In the genomic region with DNA sequence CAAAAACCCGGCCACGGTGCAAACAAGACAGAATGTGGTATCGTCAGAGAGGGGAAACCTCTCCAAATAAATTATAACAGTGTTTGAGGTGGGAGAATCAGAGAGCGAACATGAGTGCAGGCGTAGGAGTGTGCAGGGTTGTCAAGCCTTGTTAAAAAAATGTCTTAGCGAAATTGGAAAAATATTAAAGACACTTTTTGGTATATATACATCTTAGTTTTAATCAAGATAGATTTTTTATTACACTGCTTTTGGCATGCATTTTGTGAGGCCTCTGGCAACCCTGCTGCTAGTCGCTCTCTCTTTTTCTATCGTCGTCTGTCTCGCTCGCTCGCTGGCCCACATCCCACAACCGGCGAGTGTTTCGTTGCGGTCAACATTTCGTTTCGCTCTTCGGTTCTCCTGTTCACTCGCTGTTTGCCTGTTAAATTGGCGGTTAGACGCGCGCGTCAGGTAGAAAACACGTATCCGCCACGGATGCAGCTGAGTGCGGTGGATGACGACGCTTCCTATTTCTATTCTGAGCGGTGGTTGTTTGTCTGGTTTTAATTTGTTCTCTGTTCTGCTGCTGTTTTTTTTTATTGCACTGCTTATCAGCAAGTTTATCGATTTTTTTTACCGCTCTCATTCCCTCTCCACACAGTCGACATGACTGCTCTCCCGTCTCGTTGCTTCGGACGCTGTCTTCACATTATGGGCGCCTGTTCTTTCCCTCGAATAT, we compare ENCODE assay signal across 1 fruit fly cellular context.
A peak's percentile ranks its signal among the peaks of the same experiment; 100 is the strongest.
TF ChIP-seq lines count a peak whose summit lies in the region.

No protein-coding gene starts in this region.

TF ChIP-seq in whole organism, embryonic, 481 proteins besides CTCF, POLR2A, EP300 and RAD21 (continued from another document):
- TF ChIP-seq sisA (GFP tag; IDR thresholded peaks at IDR 0.05; lab: Robert Waterston, UW) (peak; percentile 99), CG3407 (GFP tag; optimal IDR thresholded peaks at IDR 0.05; lab: Kevin White, UChicago) (peak; percentile 99), CG14441 (GFP tag; IDR thresholded peaks at IDR 0.05; lab: Robert Waterston, UW) (peak; percentile 100), cad (GFP tag; optimal IDR thresholded peaks at IDR 0.05; lab: Kevin White, UChicago) (peak; percentile 58), Dfd (GFP tag; optimal IDR thresholded peaks at IDR 0.05; lab: Kevin White, UChicago) (peak in 1 of 2 experiments; percentile 16), CG9797 (GFP tag; optimal IDR thresholded peaks at IDR 0.05; lab: Kevin White, UChicago) (peak; percentile 72), CG15479 (GFP tag; optimal IDR thresholded peaks at IDR 0.05; lab: Kevin White, UChicago) (peak; percentile 84), nerfin-1 (tag; optimal IDR thresholded peaks at IDR 0.05; lab: Kevin White, UChicago) (peak; percentile 98), pan (optimal IDR thresholded peaks at IDR 0.05; lab: Kevin White, UChicago) (no peak), pan (GFP tag; optimal IDR thresholded peaks at IDR 0.05 in 1 of 2, IDR thresholded peaks at IDR 0.05 in 1 of 2) (peak in 1 of 2 experiments; percentile 100), vvl (GFP tag; IDR thresholded peaks at IDR 0.05; lab: Robert Waterston, UW) (peak; percentile 100), CG3163 (GFP tag; optimal IDR thresholded peaks at IDR 0.05; lab: Kevin White, UChicago) (peak; percentile 94), CG2202 (tag; optimal IDR thresholded peaks at IDR 0.05; lab: Kevin White, UChicago) (peak; percentile 99), HHEX (GFP tag; optimal IDR thresholded peaks at IDR 0.05; lab: Kevin White, UChicago) (peak; percentile 100), CG18764 (GFP tag; optimal IDR thresholded peaks at IDR 0.05; lab: Kevin White, UChicago) (peak; percentile 99), kay (GFP tag; optimal IDR thresholded peaks at IDR 0.05; lab: Kevin White, UChicago) (peak; percentile 99), Ada2b (GFP tag; IDR thresholded peaks at IDR 0.05; lab: Robert Waterston, UW) (peak; percentile 100), CG16779 (GFP tag; IDR thresholded peaks at IDR 0.05; lab: Robert Waterston, UW) (peak; percentile 99), CG1024 (GFP tag; IDR thresholded peaks at IDR 0.05; lab: Robert Waterston, UW) (peak; percentile 98), Atf6 (GFP tag; IDR thresholded peaks at IDR 0.05; lab: Robert Waterston, UW) (peak; percentile 100), HmgD (GFP tag; optimal IDR thresholded peaks at IDR 0.05; lab: Kevin White, UChicago) (peak; percentile 99), danr (GFP tag; IDR thresholded peaks at IDR 0.05; lab: Robert Waterston, UW) (peak; percentile 99), salm (tag; optimal IDR thresholded peaks at IDR 0.05; lab: Kevin White, UChicago) (peak; percentile 99)
